Worm (Caenorhabditis elegans) whole organism, early embryonic: Measurements from ENCODE around the gene Y53F4B.24.

Experiments used
- B0310.2 ChIP-seq: sonication (generic microtip); optimal IDR thresholded peaks from 2 replicates; lab custom pipeline; 2016; ENCODE audit warnings: mild to moderate bottlenecking, missing genetic modification characterization, missing compliant biosample characterization
- F13C5.2 ChIP-seq: sonication (generic microtip); optimal IDR thresholded peaks from 2 replicates; lab custom pipeline; 2017; ENCODE audit warnings: mild to moderate bottlenecking, missing genetic modification characterization, inconsistent platforms, missing compliant biosample characterization
- flt-1 ChIP-seq: fragments of 200-800 bp; sonication (Bioruptor generic); IDR thresholded peaks from 2 replicates; pipeline ENCODE4 v1.3.6; 2022; ENCODE audit warnings: missing genetic modification characterization, missing compliant biosample characterization
- hmg-4 ChIP-seq: fragments of 200-800 bp; sonication (Bioruptor generic); optimal IDR thresholded peaks from 2 replicates; lab custom pipeline; 2018; ENCODE audit warnings: mild to moderate bottlenecking, missing genetic modification characterization, missing compliant biosample characterization
- hnd-1 ChIP-seq: sonication (generic microtip); optimal IDR thresholded peaks from 2 replicates; lab custom pipeline; 2016; ENCODE audit warnings: missing genetic modification characterization, missing compliant biosample characterization
- pes-1 ChIP-seq: fragments of 200-800 bp; sonication (Bioruptor generic); IDR thresholded peaks from 2 replicates; pipeline ENCODE4 v1.3.6; 2022; ENCODE audit warnings: missing genetic modification reagents, missing genetic modification characterization, missing compliant biosample characterization
- scrt-1 ChIP-seq: fragments of 200-800 bp; sonication (Bioruptor generic); IDR thresholded peaks from 2 replicates; pipeline ENCODE4 v1.3.6; 2022; ENCODE audit warnings: missing genetic modification characterization, missing compliant biosample characterization
- sea-1 ChIP-seq: fragments of 200-800 bp; sonication (Bioruptor generic); conservative IDR thresholded peaks from 2 replicates; pipeline ENCODE4 v1.3.6; 2022; ENCODE audit warnings: missing genetic modification characterization, missing compliant biosample characterization

DNA sequence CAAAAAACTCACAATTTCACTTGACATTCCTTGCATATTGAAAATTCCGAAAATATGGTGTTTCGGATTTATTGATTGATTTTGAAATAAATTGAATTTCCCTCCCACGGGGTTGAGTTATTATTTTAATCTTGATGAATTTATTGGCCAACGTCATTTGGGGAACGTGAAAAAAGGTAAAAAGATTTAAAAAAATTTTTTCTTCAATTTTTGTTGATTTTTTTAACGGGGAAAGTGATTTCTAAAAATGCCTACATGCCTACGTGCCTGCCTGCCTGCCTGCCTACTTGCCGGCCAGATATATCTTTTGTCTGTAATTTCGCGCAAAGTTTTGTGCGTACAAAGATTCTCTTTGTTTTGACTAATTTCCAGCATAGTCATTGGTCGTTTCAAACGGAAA lies at the start of gene Y53F4B.24:
- TF ChIP-seq sea-1 (GFP tag; lab: Robert Waterston, UW), result no peak
- TF ChIP-seq flt-1, result no peak
- no peak for TF ChIP-seq F13C5.2 (tag; lab: Kevin White, UChicago)
- no peak for TF ChIP-seq pes-1 (GFP tag; lab: Robert Waterston, UW)
- TF ChIP-seq scrt-1 (GFP tag; lab: Robert Waterston, UW), result no peak
- no peak for TF ChIP-seq hnd-1 (tag; lab: Kevin White, UChicago)
- TF ChIP-seq hmg-4 (GFP tag; lab: Kevin White, UChicago), result no peak
- TF ChIP-seq B0310.2 (tag; lab: Kevin White, UChicago), result no peak
